Fruit fly (Drosophila melanogaster) whole organism, prepupa: ENCODE data around the gene TwdlB.

Source experiments
- Blimp-1 ChIP-seq: fragments of 200-800 bp; sonication (Bioruptor generic); optimal IDR thresholded peaks from 3 replicates; lab custom pipeline; 2017; ENCODE audit warnings: missing biosample characterization, missing genetic modification characterization, mild to moderate bottlenecking, moderate library complexity, missing genetic modification reagents
- CG31627 ChIP-seq: fragments of 200-800 bp; sonication (Bioruptor generic); optimal IDR thresholded peaks from 3 replicates; lab custom pipeline; 2016; ENCODE audit warnings: missing biosample characterization, missing genetic modification characterization
- Ets21C ChIP-seq: fragments of 200-800 bp; sonication (Bioruptor generic); optimal IDR thresholded peaks from 3 replicates; lab custom pipeline; 2016; ENCODE audit warnings: missing biosample characterization, missing genetic modification characterization
- Gug ChIP-seq: fragments of 200-800 bp; sonication (Bioruptor generic); IDR thresholded peaks from 2 replicates; pipeline ENCODE4 v1.3.6; 2022; ENCODE audit warnings: missing biosample characterization, missing genetic modification characterization
- Met ChIP-seq: fragments of 200-800 bp; sonication (Bioruptor generic); optimal IDR thresholded peaks from 3 replicates; lab custom pipeline; 2016; ENCODE audit warnings: missing biosample characterization, missing genetic modification characterization

dm6 chr3R:26628624-26629023 lies 5.3 kb upstream of the TwdlB start, which contains the start of gene TwdlK:
- no peak for TF ChIP-seq Ets21C (GFP tag; lab: Kevin White, UChicago)
- TF ChIP-seq Gug = no peak
- no peak for TF ChIP-seq Blimp-1 (GFP tag; lab: Kevin White, UChicago)
- no peak for TF ChIP-seq Met (GFP tag; lab: Kevin White, UChicago)
- no peak for TF ChIP-seq CG31627 (GFP tag; lab: Kevin White, UChicago)
